Worm (Caenorhabditis elegans): ENCODE results near the gene kreg-1.

DNA sequence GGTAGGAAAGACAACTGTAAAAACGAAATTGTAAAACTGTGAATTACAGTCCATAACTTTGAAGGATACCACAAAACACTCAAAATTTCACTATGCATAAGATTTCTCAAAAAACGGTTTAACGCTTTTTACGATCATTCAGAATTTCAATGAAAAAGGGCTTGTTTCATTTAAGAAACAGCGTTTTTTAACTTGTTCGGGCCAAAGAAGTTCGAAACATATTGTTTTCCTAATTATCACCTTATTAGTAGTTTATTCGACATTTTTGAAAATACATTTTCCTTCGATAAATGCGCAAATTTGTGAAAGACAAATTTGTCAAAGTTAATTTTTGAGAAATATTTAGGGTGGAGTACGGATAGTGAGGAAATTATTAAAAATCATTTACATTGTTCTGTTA, 4.7 kb upstream of the kreg-1 start:
- TF ChIP-seq nhr-25 (tag; optimal IDR thresholded peaks at IDR 0.05) (no peak), nhr-237 (tag; optimal IDR thresholded peaks at IDR 0.05) (no peak), unc-62 (GFP tag; optimal IDR thresholded peaks at IDR 0.05) (no peak), elt-1 (tag; optimal IDR thresholded peaks at IDR 0.05) (no peak), ztf-4 (tag; optimal IDR thresholded peaks at IDR 0.05) (no peak), nhr-67 (tag; optimal IDR thresholded peaks at IDR 0.05) (no peak), nhr-76 (tag; optimal IDR thresholded peaks at IDR 0.05) (no peak), ztf-11 (tag; optimal IDR thresholded peaks at IDR 0.05) (no peak), jun-1 (tag; optimal IDR thresholded peaks at IDR 0.05) (no peak), nhr-11 (tag; optimal IDR thresholded peaks at IDR 0.05) (no peak)

All from whole organism, L3 larva.